Fruit fly (Drosophila melanogaster) whole organism, wandering third instar larva: ENCODE results near the gene Kr-h1.

Experiments
- CG32264 ChIP-seq: fragments of 200-800 bp; sonication (Bioruptor generic); optimal IDR thresholded peaks from 2 replicates; lab custom pipeline; 2016; ENCODE audit warnings: missing biosample characterization, missing genetic modification characterization
- Dif ChIP-seq: fragments of 200-275, 200-300 bp; sonication (Bioruptor generic); optimal IDR thresholded peaks from 2 replicates; lab custom pipeline; 2018; ENCODE audit warnings: missing biosample characterization, missing genetic modification characterization; ENCODE audit not compliant: partially characterized antibody
- Mio ChIP-seq: sonication (Bioruptor generic); optimal IDR thresholded peaks from 2 replicates; lab custom pipeline; 2016; ENCODE audit warnings: missing biosample characterization, missing genetic modification characterization
- N ChIP-seq: fragments of >200 bp; optimal IDR thresholded peaks from 2 replicates; lab custom pipeline; 2018; ENCODE audit warnings: missing biosample characterization, missing external identifiers, missing genetic modification characterization
- Rel ChIP-seq, 2 experiments: fragments of 200-800 bp; sonication (Bioruptor generic) in 1 of 2; optimal IDR thresholded peaks; 2 replicates in 1 of 2; 3 replicates in 1 of 2; lab custom pipeline; 2016 to 2019; ENCODE audit warnings: mild to moderate bottlenecking in 2 of 2, missing biosample characterization in 2 of 2, missing genetic modification characterization in 2 of 2, moderate library complexity in 1 of 2
- dl ChIP-seq, 2 experiments: fragments of 175-275, 200-275 bp in 1 of 2; fragments of 200-275 bp in 1 of 2; sonication (Bioruptor generic); optimal IDR thresholded peaks; lab custom pipeline; 2018; ENCODE audit warnings: mild to moderate bottlenecking in 2 of 2, missing biosample characterization in 2 of 2, missing genetic modification characterization in 2 of 2, moderate library complexity in 2 of 2; ENCODE audit not compliant: partially characterized antibody in 2 of 2, insufficient read depth in 1 of 2
- dsf ChIP-seq: sonication (Bioruptor generic); optimal IDR thresholded peaks from 2 replicates; lab custom pipeline; 2016; ENCODE audit warnings: missing biosample characterization, missing genetic modification characterization, borderline replicate concordance
- fru ChIP-seq: fragments of 200-800 bp; sonication (Bioruptor generic); optimal IDR thresholded peaks from 3 replicates; lab custom pipeline; 2016; ENCODE audit warnings: missing biosample characterization, mild to moderate bottlenecking, missing genetic modification characterization
- h ChIP-seq: fragments of 200-800 bp; sonication (Bioruptor generic); optimal IDR thresholded peaks from 3 replicates; lab custom pipeline; 2016; ENCODE audit warnings: missing biosample characterization, mild to moderate bottlenecking, missing genetic modification characterization
- lola ChIP-seq: fragments of >200 bp; optimal IDR thresholded peaks from 2 replicates; lab custom pipeline; 2017; ENCODE audit warnings: missing biosample characterization, missing genetic modification characterization
- pan ChIP-seq: fragments of >200 bp; optimal IDR thresholded peaks from 2 replicates; lab custom pipeline; 2017
- psq ChIP-seq: fragments of 200-800 bp; sonication (Bioruptor generic); optimal IDR thresholded peaks from 3 replicates; lab custom pipeline; 2017; ENCODE audit warnings: missing biosample characterization, mild to moderate bottlenecking, missing genetic modification characterization, moderate library complexity
- usp ChIP-seq: fragments of >200 bp; optimal IDR thresholded peaks from 2 replicates; lab custom pipeline; 2017; ENCODE audit warnings: missing biosample characterization, missing genetic modification characterization
- woc ChIP-seq: sonication (Bioruptor generic); optimal IDR thresholded peaks from 2 replicates; lab custom pipeline; 2016; ENCODE audit warnings: missing biosample characterization, mild to moderate bottlenecking, missing genetic modification characterization

- TF ChIP-seq Dif (no peak), dsf (GFP tag; lab: Kevin White, UChicago) (no peak), usp (GFP tag; lab: Kevin White, UChicago) (no peak), pan (lab: Kevin White, UChicago) (no peak), N (GFP tag; lab: Kevin White, UChicago) (no peak), fru (GFP tag; lab: Kevin White, UChicago) (no peak), Rel (GFP tag; optimal IDR thresholded peaks at IDR 0.05; lab: Kevin White, UChicago) (no peak), Rel (tag; optimal IDR thresholded peaks at IDR 0.05; lab: Kevin White, UChicago) (no peak), lola (GFP tag; lab: Kevin White, UChicago) (no peak), CG32264 (GFP tag; lab: Kevin White, UChicago) (no peak), psq (no peak), h (GFP tag; lab: Kevin White, UChicago) (no peak), Mio (GFP tag; lab: Kevin White, UChicago) (no peak), woc (GFP tag; lab: Kevin White, UChicago) (no peak), dl (GFP tag; optimal IDR thresholded peaks at IDR 0.05; lab: Kevin White, UChicago; ENCODE audit: insufficient read depth in 1 of 2, partially characterized antibody in 2 of 2) (no peak)
Measured at dm6 chr2L:6139082-6139481, 56.7 kb downstream of the Kr-h1 start, which contains the start of gene CG13991.
